Fruit fly (Drosophila melanogaster) whole organism, prepupa: Measurements from ENCODE around the gene CG9673.

Source experiments
- Blimp-1 ChIP-seq: fragments of 200-800 bp; sonication (Bioruptor generic); optimal IDR thresholded peaks from 3 replicates; lab custom pipeline; 2017; ENCODE audit warnings: missing biosample characterization, missing genetic modification characterization, mild to moderate bottlenecking, moderate library complexity, missing genetic modification reagents
- CG10669 ChIP-seq: fragments of 200-800 bp; sonication (Bioruptor generic); optimal IDR thresholded peaks from 3 replicates; lab custom pipeline; 2018; ENCODE audit warnings: missing biosample characterization, mild to moderate bottlenecking, missing genetic modification characterization, moderate library complexity
- CG11294 ChIP-seq: fragments of 200-800 bp; sonication (Bioruptor generic); IDR thresholded peaks from 2 replicates; pipeline ENCODE4 v1.3.6; 2022; ENCODE audit warnings: missing biosample characterization, missing genetic modification characterization
- CG11762 ChIP-seq: fragments of 200-800 bp; sonication (Bioruptor generic); optimal IDR thresholded peaks from 3 replicates; lab custom pipeline; 2016; ENCODE audit warnings: missing biosample characterization, missing genetic modification characterization; ENCODE audit not compliant: insufficient read depth
- CG11902 ChIP-seq: fragments of 200-800 bp; sonication (Bioruptor generic); optimal IDR thresholded peaks from 3 replicates; lab custom pipeline; 2016; ENCODE audit warnings: missing biosample characterization, missing genetic modification characterization
- CG16779 ChIP-seq: fragments of 200-800 bp; sonication (Bioruptor generic); optimal IDR thresholded peaks from 3 replicates; lab custom pipeline; 2017; ENCODE audit warnings: missing biosample characterization, mild to moderate bottlenecking, missing genetic modification characterization
- CG3032 ChIP-seq: fragments of 200-800 bp; optimal IDR thresholded peaks from 2 replicates; lab custom pipeline; 2019; ENCODE audit warnings: missing biosample characterization, mild to moderate bottlenecking, missing genetic modification characterization, moderate library complexity
- CG31627 ChIP-seq: fragments of 200-800 bp; sonication (Bioruptor generic); optimal IDR thresholded peaks from 3 replicates; lab custom pipeline; 2016; ENCODE audit warnings: missing biosample characterization, missing genetic modification characterization
- CG32006 ChIP-seq: fragments of 200-800 bp; sonication (Bioruptor generic); optimal IDR thresholded peaks from 3 replicates; lab custom pipeline; 2017; ENCODE audit warnings: missing biosample characterization, mild to moderate bottlenecking, missing genetic modification characterization
- CG34406 ChIP-seq: fragments of 200-800 bp; sonication (Bioruptor generic); optimal IDR thresholded peaks from 3 replicates; lab custom pipeline; 2016; ENCODE audit warnings: missing biosample characterization, missing genetic modification characterization
- CG6792 ChIP-seq: fragments of 200-800 bp; sonication (Bioruptor generic); optimal IDR thresholded peaks from 3 replicates; lab custom pipeline; 2016; ENCODE audit warnings: missing biosample characterization, missing genetic modification characterization
- CG6808 ChIP-seq: fragments of 200-800 bp; sonication (Bioruptor generic); optimal IDR thresholded peaks from 3 replicates; lab custom pipeline; 2017; ENCODE audit warnings: missing biosample characterization, missing genetic modification characterization, mild to moderate bottlenecking, moderate library complexity, missing genetic modification reagents
- CG6854 ChIP-seq: fragments of 200-800 bp; sonication (Bioruptor generic); optimal IDR thresholded peaks from 2 replicates; lab custom pipeline; 2017; ENCODE audit warnings: missing biosample characterization, mild to moderate bottlenecking, missing genetic modification characterization
- CG7368 ChIP-seq: fragments of 200-800 bp; sonication (Bioruptor generic); optimal IDR thresholded peaks from 3 replicates; lab custom pipeline; 2016; ENCODE audit warnings: missing biosample characterization, missing genetic modification characterization
- CG8119 ChIP-seq: fragments of 200-800 bp; sonication (Bioruptor generic); IDR thresholded peaks from 3 replicates; pipeline ENCODE4 v1.3.6; 2022; ENCODE audit warnings: missing biosample characterization, missing genetic modification characterization
- CG8319 ChIP-seq: fragments of 200-800 bp; sonication (Bioruptor generic); optimal IDR thresholded peaks from 3 replicates; lab custom pipeline; 2016; ENCODE audit warnings: missing biosample characterization, missing genetic modification characterization
- CG8632 ChIP-seq: fragments of 200-800 bp; sonication (Bioruptor generic); optimal IDR thresholded peaks from 3 replicates; lab custom pipeline; 2016; ENCODE audit warnings: missing biosample characterization, missing genetic modification characterization
- CG9139 ChIP-seq: fragments of 200-800 bp; sonication (Bioruptor generic); optimal IDR thresholded peaks from 3 replicates; lab custom pipeline; 2017; ENCODE audit warnings: missing biosample characterization, mild to moderate bottlenecking, missing genetic modification characterization
- Eip75B ChIP-seq: fragments of 200-800 bp; sonication (Bioruptor generic); optimal IDR thresholded peaks from 3 replicates; lab custom pipeline; 2016; ENCODE audit warnings: missing biosample characterization, missing genetic modification characterization
- Eip78C ChIP-seq: fragments of 200-800 bp; sonication (Bioruptor generic); peaks from one replicate; lab custom pipeline; 2016; ENCODE audit warnings: missing biosample characterization, missing genetic modification characterization
- Eip93F ChIP-seq: fragments of 200-800 bp; sonication (Bioruptor generic); optimal IDR thresholded peaks from 2 replicates; lab custom pipeline; 2016; ENCODE audit warnings: missing biosample characterization, mild to moderate bottlenecking, missing genetic modification characterization
- Gug ChIP-seq: fragments of 200-800 bp; sonication (Bioruptor generic); IDR thresholded peaks from 2 replicates; pipeline ENCODE4 v1.3.6; 2022; ENCODE audit warnings: missing biosample characterization, missing genetic modification characterization
- Hr38 ChIP-seq: sonication (Bioruptor generic); optimal IDR thresholded peaks from 2 replicates; lab custom pipeline; 2016; ENCODE audit warnings: missing biosample characterization, missing genetic modification characterization
- Hr39 ChIP-seq: fragments of 200-800 bp; sonication (Bioruptor generic); optimal IDR thresholded peaks from 2 replicates; lab custom pipeline; 2016; ENCODE audit warnings: missing biosample characterization, missing genetic modification characterization
- Hr4 ChIP-seq: fragments of 200-800 bp; sonication (Bioruptor generic); optimal IDR thresholded peaks from 3 replicates; lab custom pipeline; 2016; ENCODE audit warnings: missing biosample characterization, missing genetic modification characterization
- Lpt ChIP-seq: fragments of 200-800 bp; sonication (Bioruptor generic); optimal IDR thresholded peaks from 3 replicates; lab custom pipeline; 2016; ENCODE audit warnings: missing biosample characterization, missing genetic modification characterization
- Met ChIP-seq: fragments of 200-800 bp; sonication (Bioruptor generic); optimal IDR thresholded peaks from 3 replicates; lab custom pipeline; 2016; ENCODE audit warnings: missing biosample characterization, missing genetic modification characterization
- OdsH ChIP-seq: fragments of 200-800 bp; sonication (Bioruptor generic); optimal IDR thresholded peaks from 3 replicates; lab custom pipeline; 2016; ENCODE audit warnings: missing biosample characterization, missing genetic modification characterization
- Smox ChIP-seq: fragments of 200-800 bp; sonication (Bioruptor generic); optimal IDR thresholded peaks from 3 replicates; lab custom pipeline; 2016; ENCODE audit warnings: missing biosample characterization, missing genetic modification characterization
- Sox102F ChIP-seq: fragments of 200-800 bp; sonication (Bioruptor generic); optimal IDR thresholded peaks from 2 replicates; lab custom pipeline; 2016; ENCODE audit warnings: missing biosample characterization, mild to moderate bottlenecking, missing genetic modification characterization
- Sox14 ChIP-seq: fragments of 200-800 bp; sonication (Bioruptor generic); optimal IDR thresholded peaks from 3 replicates; lab custom pipeline; 2016; ENCODE audit warnings: missing biosample characterization, missing genetic modification characterization
- achi ChIP-seq: fragments of 200-800 bp; sonication (Bioruptor generic); optimal IDR thresholded peaks from 3 replicates; lab custom pipeline; 2016; ENCODE audit warnings: missing biosample characterization, missing genetic modification characterization
- acj6 ChIP-seq: fragments of 200-800 bp; sonication (Bioruptor generic); optimal IDR thresholded peaks from 3 replicates; lab custom pipeline; 2016; ENCODE audit warnings: missing biosample characterization, missing genetic modification characterization
- cyc ChIP-seq: fragments of 200-800 bp; sonication (Bioruptor generic); optimal IDR thresholded peaks from 3 replicates; lab custom pipeline; 2016; ENCODE audit warnings: missing biosample characterization, missing genetic modification characterization
- eg ChIP-seq: fragments of 200-800 bp; sonication (Bioruptor generic); IDR thresholded peaks from 3 replicates; pipeline ENCODE4 v1.3.6; 2022; ENCODE audit warnings: missing biosample characterization, missing genetic modification characterization
- esn ChIP-seq: fragments of 200-800 bp; sonication (Bioruptor generic); optimal IDR thresholded peaks from 2 replicates; lab custom pipeline; 2016; ENCODE audit warnings: missing biosample characterization, mild to moderate bottlenecking, missing genetic modification characterization, moderate library complexity
- fd85E ChIP-seq: fragments of 200-800 bp; sonication (Bioruptor generic); optimal IDR thresholded peaks from 3 replicates; lab custom pipeline; 2016; ENCODE audit warnings: missing biosample characterization, missing genetic modification characterization
- fkh ChIP-seq: fragments of 200-800 bp; sonication (Bioruptor generic); optimal IDR thresholded peaks from 3 replicates; lab custom pipeline; 2017; ENCODE audit warnings: missing biosample characterization, mild to moderate bottlenecking, missing genetic modification characterization, moderate library complexity
- lz ChIP-seq: fragments of 200-800 bp; sonication (Bioruptor generic); optimal IDR thresholded peaks from 3 replicates; lab custom pipeline; 2016; ENCODE audit warnings: missing biosample characterization, missing genetic modification characterization
- pdm3 ChIP-seq: fragments of 200-800 bp; sonication (Bioruptor generic); optimal IDR thresholded peaks from 3 replicates; lab custom pipeline; 2016; ENCODE audit warnings: missing biosample characterization, missing genetic modification characterization
- salr ChIP-seq, 2 experiments: fragments of 200-800 bp; sonication (Bioruptor generic); optimal IDR thresholded peaks; 3 replicates each; lab custom pipeline; 2016 to 2018; ENCODE audit warnings: missing biosample characterization in 2 of 2, missing genetic modification characterization in 2 of 2, mild to moderate bottlenecking in 1 of 2
- spab ChIP-seq: fragments of 200-800 bp; sonication (Bioruptor generic); optimal IDR thresholded peaks from 2 replicates; lab custom pipeline; 2017; ENCODE audit warnings: missing biosample characterization, mild to moderate bottlenecking, missing genetic modification characterization, missing genetic modification reagents
- ss ChIP-seq, 2 experiments: fragments of 200-800 bp; sonication (Bioruptor generic); optimal IDR thresholded peaks; 2 replicates in 1 of 2; 3 replicates in 1 of 2; lab custom pipeline; 2017 to 2018; ENCODE audit warnings: mild to moderate bottlenecking in 2 of 2, missing biosample characterization in 2 of 2, missing genetic modification characterization in 2 of 2, moderate library complexity in 1 of 2
- topi ChIP-seq: fragments of 200-800 bp; sonication (Bioruptor generic); optimal IDR thresholded peaks from 3 replicates; lab custom pipeline; 2016; ENCODE audit warnings: missing biosample characterization, missing genetic modification characterization
- vri ChIP-seq: fragments of 200-800 bp; sonication (Bioruptor generic); optimal IDR thresholded peaks from 3 replicates; lab custom pipeline; 2016; ENCODE audit warnings: missing biosample characterization, mild to moderate bottlenecking, missing genetic modification characterization

The CG9673 gene

DNA sequence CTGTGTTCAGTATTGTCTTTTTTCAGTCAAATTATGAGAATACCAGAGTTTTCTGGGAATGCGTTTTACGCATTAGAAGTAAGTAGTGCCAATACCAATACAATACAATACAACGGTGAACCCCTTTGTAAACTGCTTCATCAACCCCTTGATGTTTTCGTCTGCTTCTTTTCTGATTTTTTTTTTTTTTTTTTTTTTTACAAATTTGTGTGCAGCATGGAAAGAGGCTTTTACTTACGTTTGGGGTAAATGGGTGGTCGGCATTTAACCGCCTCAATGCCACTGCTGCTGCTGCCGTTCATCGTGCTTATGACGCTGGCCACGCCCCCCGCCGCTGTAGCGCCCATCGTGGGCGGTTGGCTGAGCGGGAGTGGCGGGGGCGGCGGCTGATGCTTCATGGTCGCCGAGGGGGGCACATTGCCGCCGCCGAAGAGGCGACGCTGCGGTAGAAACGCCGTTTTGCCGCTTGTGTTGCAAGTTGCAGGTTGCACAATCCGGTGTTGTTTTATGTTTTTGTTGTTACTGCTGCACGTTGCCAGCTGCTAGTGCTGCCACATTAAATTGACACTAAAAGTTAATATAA, 9.8 kb downstream of the CG9673 start:
- TF ChIP-seq cyc (GFP tag; lab: Kevin White, UChicago), result no peak
- TF ChIP-seq CG8632 (GFP tag; lab: Kevin White, UChicago), result no peak
- TF ChIP-seq fd85E (GFP tag; lab: Kevin White, UChicago), result no peak
- TF ChIP-seq Hr38 (GFP tag; lab: Kevin White, UChicago), result no peak
- no peak for TF ChIP-seq ss (GFP tag; optimal IDR thresholded peaks at IDR 0.05; lab: Kevin White, UChicago)
- no peak for TF ChIP-seq CG6792
- no peak for TF ChIP-seq Lpt (GFP tag; lab: Kevin White, UChicago)
- TF ChIP-seq CG31627, result no peak
- TF ChIP-seq CG7368 (GFP tag; lab: Kevin White, UChicago), result no peak
- no peak for TF ChIP-seq Met
- TF ChIP-seq spab (GFP tag; lab: Kevin White, UChicago), result no peak
- TF ChIP-seq CG3032 (tag; lab: Kevin White, UChicago), result no peak

DNA sequence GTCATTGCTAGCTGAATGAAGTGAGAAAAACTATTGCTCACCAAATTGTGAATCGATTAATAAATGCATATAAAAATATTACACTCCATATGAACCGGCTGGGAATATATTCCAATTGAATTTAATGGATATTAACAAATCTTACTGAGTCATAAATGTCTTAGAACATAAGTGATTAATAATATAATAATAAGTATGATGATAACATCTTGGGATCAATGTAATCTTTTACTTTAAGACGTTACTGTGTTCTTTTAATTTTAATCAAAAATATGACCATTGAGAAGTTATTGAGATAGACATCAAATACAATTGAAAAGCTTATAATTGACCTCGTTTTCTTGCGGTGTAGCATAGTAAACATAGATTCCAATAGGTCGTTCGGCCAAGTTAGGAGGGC, 11.4 kb downstream of the CG9673 start:
- peak; percentile 43 for TF ChIP-seq CG32006 (GFP tag; lab: Kevin White, UChicago)
- no peak for TF ChIP-seq eg
- peak; percentile 7 for TF ChIP-seq Lpt (GFP tag; lab: Kevin White, UChicago)
- peak; percentile 42 for TF ChIP-seq fkh (GFP tag; lab: Kevin White, UChicago)
- no peak for TF ChIP-seq Hr38 (GFP tag; lab: Kevin White, UChicago)
- TF ChIP-seq Eip78C (GFP tag; lab: Kevin White, UChicago), result peak; percentile 9

dm6 chrX:16691440-16691839, 12.2 kb downstream of the CG9673 start:
- peak; percentile 80 for TF ChIP-seq OdsH (GFP tag; lab: Kevin White, UChicago)
- TF ChIP-seq eg, result peak; percentile 94
- TF ChIP-seq CG11902 (GFP tag; lab: Kevin White, UChicago), result peak; percentile 51
- no peak for TF ChIP-seq CG6854
- TF ChIP-seq CG8319, result peak; percentile 39
- peak; percentile 61 for TF ChIP-seq CG6792
- peak; percentile 13 to 44 for TF ChIP-seq ss (GFP tag; optimal IDR thresholded peaks at IDR 0.05; lab: Kevin White, UChicago)
- peak; percentile 86 for TF ChIP-seq Gug (GFP tag; lab: Robert Waterston, UW)
- peak; percentile 81 for TF ChIP-seq Hr39 (GFP tag; lab: Kevin White, UChicago)
- peak; percentile 33 to 70 for TF ChIP-seq salr (GFP tag; optimal IDR thresholded peaks at IDR 0.05; lab: Kevin White, UChicago)
- peak; percentile 64 for TF ChIP-seq CG7368 (GFP tag; lab: Kevin White, UChicago)
- TF ChIP-seq fkh (GFP tag; lab: Kevin White, UChicago), result no peak
- no peak for TF ChIP-seq Eip93F (GFP tag; lab: Kevin White, UChicago)
- TF ChIP-seq CG11762 (GFP tag; lab: Kevin White, UChicago), result peak; percentile 41
- peak; percentile 63 for TF ChIP-seq lz (GFP tag; lab: Kevin White, UChicago)
- peak; percentile 61 for TF ChIP-seq Smox
- peak; percentile 35 for TF ChIP-seq CG6808 (GFP tag; lab: Kevin White, UChicago)
- peak; percentile 11 for TF ChIP-seq CG9139
- peak; percentile 55 for TF ChIP-seq CG8632 (GFP tag; lab: Kevin White, UChicago)
- peak; percentile 84 for TF ChIP-seq CG32006 (GFP tag; lab: Kevin White, UChicago)
- TF ChIP-seq esn, result peak; percentile 65
- peak; percentile 85 for TF ChIP-seq CG8119 (GFP tag; lab: Robert Waterston, UW)
- peak; percentile 93 for TF ChIP-seq Eip78C (GFP tag; lab: Kevin White, UChicago)
- peak; percentile 76; the same call in 1 of the 2 replicates for TF ChIP-seq CG11294
- no peak for TF ChIP-seq Hr38 (GFP tag; lab: Kevin White, UChicago)
- TF ChIP-seq vri (GFP tag; lab: Kevin White, UChicago), result peak; percentile 34
- peak; percentile 73 for TF ChIP-seq topi (GFP tag; lab: Kevin White, UChicago)
- TF ChIP-seq Sox14 (GFP tag; lab: Kevin White, UChicago), result peak; percentile 80
- peak; percentile 87 for TF ChIP-seq Hr4 (GFP tag; lab: Kevin White, UChicago)
- TF ChIP-seq Eip75B (GFP tag; lab: Kevin White, UChicago), result peak; percentile 65
- TF ChIP-seq CG10669 (GFP tag; lab: Kevin White, UChicago), result peak; percentile 67
- TF ChIP-seq CG34406 (GFP tag; lab: Kevin White, UChicago), result peak; percentile 52
- TF ChIP-seq Sox102F (GFP tag; lab: Kevin White, UChicago), result peak; percentile 51
- peak; percentile 80 for TF ChIP-seq CG31627
- TF ChIP-seq Blimp-1 (GFP tag; lab: Kevin White, UChicago), result no peak
- no peak for TF ChIP-seq fd85E (GFP tag; lab: Kevin White, UChicago)
- peak; percentile 78 for TF ChIP-seq acj6 (GFP tag; lab: Kevin White, UChicago)
- peak; percentile 51 for TF ChIP-seq CG16779
- TF ChIP-seq pdm3 (GFP tag; lab: Kevin White, UChicago), result peak; percentile 79
- peak; percentile 75 for TF ChIP-seq achi (GFP tag; lab: Kevin White, UChicago)
